Worm (Caenorhabditis elegans) whole organism, L4 larva: ENCODE results near the gene F07H5.13.
A peak's percentile ranks its signal among the peaks of the same experiment; 100 is the strongest.

Experiments used
- F10B5.3 ChIP-seq: sonication (generic microtip); optimal IDR thresholded peaks from 2 replicates; lab custom pipeline; 2016; ENCODE audit warnings: mild to moderate bottlenecking, missing genetic modification characterization, missing compliant biosample characterization
- R02D3.7 ChIP-seq: fragments of 150-350 bp; sonication (generic microtip); optimal IDR thresholded peaks from 3 replicates; lab custom pipeline; 2014; ENCODE audit warnings: missing biosample characterization, missing genetic modification characterization
- Y105C5A.15 ChIP-seq: fragments of 200-800 bp; sonication (Bioruptor generic); IDR thresholded peaks from 2 replicates; pipeline ENCODE4 v1.3.6; 2022; ENCODE audit warnings: missing genetic modification characterization, missing compliant biosample characterization
- Y48G9A.11 ChIP-seq: fragments of 200-800 bp; sonication (Bioruptor generic); IDR thresholded peaks from 2 replicates; pipeline ENCODE4 v1.3.6; 2022; ENCODE audit warnings: missing genetic modification reagents, missing genetic modification characterization, missing compliant biosample characterization
- Y5F2A.4 ChIP-seq: fragments of 200-800 bp; sonication (Bioruptor generic); optimal IDR thresholded peaks from 2 replicates; lab custom pipeline; 2018; ENCODE audit warnings: mild to moderate bottlenecking, missing genetic modification characterization, missing compliant biosample characterization
- Y75B8A.6 ChIP-seq: fragments of 200-800 bp; sonication (Bioruptor generic); IDR thresholded peaks from 2 replicates; pipeline ENCODE4 v1.3.6; 2022; ENCODE audit warnings: missing genetic modification reagents, missing genetic modification characterization, missing compliant biosample characterization
- ZK546.5 ChIP-seq, 2 experiments: sonication (generic microtip); optimal IDR thresholded peaks; 2 replicates each; lab custom pipeline; 2017; ENCODE audit warnings: missing biosample characterization in 2 of 2, missing genetic modification characterization in 2 of 2
- aha-1 ChIP-seq: fragments of 150-350 bp; peaks from one replicate; lab custom pipeline; 2014; ENCODE audit warnings: missing biosample characterization, missing genetic modification characterization
- ama-1 ChIP-seq: fragments of 150-350 bp; optimal IDR thresholded peaks from 2 replicates; lab custom pipeline; 2014; ENCODE audit warnings: inconsistent platforms, mixed read lengths
- arid-1 ChIP-seq: fragments of 200-800 bp; sonication (Bioruptor generic); conservative IDR thresholded peaks from 2 replicates; pipeline ENCODE4 v1.3.6; 2022; ENCODE audit warnings: missing genetic modification reagents, missing genetic modification characterization, missing compliant biosample characterization
- attf-4 ChIP-seq: sonication (generic microtip); optimal IDR thresholded peaks from 3 replicates; lab custom pipeline; 2017; ENCODE audit warnings: missing biosample characterization, missing genetic modification characterization
- ceh-20 ChIP-seq: fragments of 200-800 bp; sonication (Bioruptor generic); IDR thresholded peaks from 2 replicates; pipeline ENCODE4 v1.3.6; 2022; ENCODE audit warnings: missing genetic modification reagents, missing genetic modification characterization, missing compliant biosample characterization
- ceh-28 ChIP-seq: fragments of 150-350 bp; optimal IDR thresholded peaks from 2 replicates; lab custom pipeline; 2014; ENCODE audit warnings: missing biosample characterization, missing genetic modification reagents, missing genetic modification characterization
- ceh-32 ChIP-seq: sonication (generic microtip); optimal IDR thresholded peaks from 2 replicates; lab custom pipeline; 2016; ENCODE audit warnings: mild to moderate bottlenecking, missing genetic modification characterization, missing compliant biosample characterization; ENCODE audit not compliant: poor library complexity
- cey-2 ChIP-seq: sonication (generic microtip); optimal IDR thresholded peaks from 3 replicates; lab custom pipeline; 2017; ENCODE audit warnings: missing genetic modification characterization, mild to moderate bottlenecking, missing compliant biosample characterization, antibody characterized with exemption, borderline replicate concordance; ENCODE audit not compliant: insufficient read depth
- ctbp-1 ChIP-seq: fragments of 200-800 bp; sonication (Bioruptor generic); IDR thresholded peaks from 2 replicates; pipeline ENCODE4 v1.3.6; 2022; ENCODE audit warnings: missing genetic modification reagents, missing genetic modification characterization, missing compliant biosample characterization
- daf-12 ChIP-seq: fragments of 150-350 bp; optimal IDR thresholded peaks from 2 replicates; lab custom pipeline; 2014; ENCODE audit warnings: missing biosample characterization, missing genetic modification reagents, missing genetic modification characterization
- daf-8 ChIP-seq: fragments of 200-800 bp; sonication (Bioruptor generic); IDR thresholded peaks from 2 replicates; pipeline ENCODE4 v1.3.6; 2022; ENCODE audit warnings: missing genetic modification characterization, missing compliant biosample characterization
- dmd-8 ChIP-seq: fragments of 200-800 bp; sonication (Bioruptor generic); IDR thresholded peaks from 2 replicates; pipeline ENCODE4 v1.3.6; 2022; ENCODE audit warnings: missing genetic modification characterization, missing compliant biosample characterization
- dmd-9 ChIP-seq: fragments of 200-800 bp; sonication (Bioruptor generic); IDR thresholded peaks from 2 replicates; pipeline ENCODE4 v1.3.6; 2022; ENCODE audit warnings: missing genetic modification reagents, missing genetic modification characterization, missing compliant biosample characterization
- dpl-1 ChIP-seq: fragments of 150-350 bp; optimal IDR thresholded peaks from 2 replicates; lab custom pipeline; 2014; ENCODE audit warnings: missing biosample characterization, missing genetic modification reagents, missing genetic modification characterization
- duxl-1 ChIP-seq: sonication (generic microtip); optimal IDR thresholded peaks from 2 replicates; lab custom pipeline; 2016; ENCODE audit warnings: mild to moderate bottlenecking, missing genetic modification characterization, moderate library complexity, missing compliant biosample characterization; ENCODE audit not compliant: poor library complexity
- egl-43 ChIP-seq: fragments of 200-800 bp; sonication (Bioruptor generic); IDR thresholded peaks from 2 replicates; pipeline ENCODE4 v1.3.6; 2022; ENCODE audit warnings: missing genetic modification reagents, missing genetic modification characterization, missing compliant biosample characterization
- fkh-10 ChIP-seq: fragments of 150-350 bp; optimal IDR thresholded peaks from 2 replicates; lab custom pipeline; 2014; ENCODE audit warnings: missing biosample characterization, missing genetic modification reagents, missing genetic modification characterization
- gei-8 ChIP-seq: fragments of 200-800 bp; sonication (Bioruptor generic); optimal IDR thresholded peaks from 2 replicates; lab custom pipeline; 2018; ENCODE audit warnings: mild to moderate bottlenecking, missing genetic modification characterization, missing compliant biosample characterization
- hif-1 ChIP-seq, 2 experiments: sonication (generic microtip); optimal IDR thresholded peaks; 2 replicates each; lab custom pipeline; 2016 to 2017; ENCODE audit warnings: missing compliant biosample characterization in 2 of 2, missing genetic modification characterization in 2 of 2, missing genetic modification reagents in 2 of 2, missing genotype in 2 of 2, mild to moderate bottlenecking in 1 of 2
- hlh-11 ChIP-seq: fragments of 200-800 bp; sonication (Bioruptor generic); optimal IDR thresholded peaks from 2 replicates; lab custom pipeline; 2018; ENCODE audit warnings: mild to moderate bottlenecking, missing genetic modification characterization, missing compliant biosample characterization
- lin-15B ChIP-seq: fragments of 150-350 bp; sonication (generic microtip); optimal IDR thresholded peaks from 3 replicates; lab custom pipeline; 2014; ENCODE audit warnings: missing biosample characterization, missing genetic modification characterization
- lin-39 ChIP-seq: fragments of 150-350 bp; optimal IDR thresholded peaks from 2 replicates; lab custom pipeline; 2014; ENCODE audit warnings: missing biosample characterization, missing genetic modification reagents, missing genetic modification characterization
- madf-9 ChIP-seq: fragments of 200-800 bp; sonication (Bioruptor generic); conservative IDR thresholded peaks from 2 replicates; pipeline ENCODE4 v1.3.6; 2022; ENCODE audit warnings: missing genetic modification reagents, missing genetic modification characterization, missing compliant biosample characterization
- mdt-29 ChIP-seq: fragments of 200-800 bp; sonication (Bioruptor generic); IDR thresholded peaks from 2 replicates; pipeline ENCODE4 v1.3.6; 2022; ENCODE audit warnings: missing genetic modification reagents, missing genetic modification characterization, missing compliant biosample characterization
- mxl-3 ChIP-seq: fragments of 200-800 bp; sonication (Bioruptor generic); optimal IDR thresholded peaks from 2 replicates; lab custom pipeline; 2018; ENCODE audit warnings: mild to moderate bottlenecking, missing genetic modification characterization, missing compliant biosample characterization
- nhr-102 ChIP-seq: sonication (generic microtip); optimal IDR thresholded peaks from 2 replicates; lab custom pipeline; 2016; ENCODE audit warnings: mild to moderate bottlenecking, missing genetic modification characterization, moderate library complexity, missing compliant biosample characterization
- nhr-6 ChIP-seq: fragments of 150-350 bp; optimal IDR thresholded peaks from 2 replicates; lab custom pipeline; 2014; ENCODE audit warnings: missing biosample characterization, missing genetic modification characterization
- nhr-77 ChIP-seq: fragments of 150-350 bp; optimal IDR thresholded peaks from 2 replicates; lab custom pipeline; 2014; ENCODE audit warnings: missing biosample characterization, missing genetic modification characterization
- pha-4 ChIP-seq, 2 experiments: fragments of 150-350 bp in 1 of 2; fragments of 200-800 bp in 1 of 2; sonication (Bioruptor generic) in 1 of 2; IDR thresholded peaks in 1 of 2; optimal IDR thresholded peaks in 1 of 2; 2 replicates each; pipeline versions ENCODE4 v1.3.6 to Lab custom; 2014 to 2022; ENCODE audit warnings: missing genetic modification characterization in 2 of 2, missing genetic modification reagents in 2 of 2, missing biosample characterization in 1 of 2, missing compliant biosample characterization in 1 of 2
- pqm-1 ChIP-seq: sonication (generic microtip); optimal IDR thresholded peaks from 2 replicates; lab custom pipeline; 2017; ENCODE audit warnings: missing biosample characterization, missing genetic modification characterization
- saeg-2 ChIP-seq: fragments of 200-800 bp; sonication (Bioruptor generic); IDR thresholded peaks from 2 replicates; pipeline ENCODE4 v1.3.6; 2022; ENCODE audit warnings: missing genetic modification reagents, missing genetic modification characterization, missing compliant biosample characterization
- set-16 ChIP-seq: fragments of 200-800 bp; sonication (Bioruptor generic); IDR thresholded peaks from 2 replicates; pipeline ENCODE4 v1.3.6; 2022; ENCODE audit warnings: missing genetic modification reagents, missing genetic modification characterization, missing compliant biosample characterization
- snpc-1.2 ChIP-seq: fragments of 200-800 bp; sonication (Bioruptor generic); IDR thresholded peaks from 2 replicates; pipeline ENCODE4 v1.3.6; 2022; ENCODE audit warnings: missing genetic modification reagents, missing genetic modification characterization, missing compliant biosample characterization
- spr-1 ChIP-seq: sonication (generic microtip); optimal IDR thresholded peaks from 2 replicates; lab custom pipeline; 2016; ENCODE audit warnings: mild to moderate bottlenecking, missing genetic modification characterization, missing compliant biosample characterization
- tra-1 ChIP-seq: fragments of 200-800 bp; sonication (Bioruptor generic); IDR thresholded peaks from 2 replicates; pipeline ENCODE4 v1.3.6; 2022; ENCODE audit warnings: missing genetic modification reagents, missing genetic modification characterization, missing compliant biosample characterization
- zfp-2 ChIP-seq: sonication (generic microtip); optimal IDR thresholded peaks from 2 replicates; lab custom pipeline; 2016; ENCODE audit warnings: mild to moderate bottlenecking, missing genetic modification characterization, missing compliant biosample characterization
- zfp-3 ChIP-seq: fragments of 200-800 bp; sonication (Bioruptor generic); conservative IDR thresholded peaks from 2 replicates; pipeline ENCODE4 v1.3.6; 2022; ENCODE audit warnings: missing genetic modification reagents, missing genetic modification characterization, missing compliant biosample characterization
- zip-11 ChIP-seq: fragments of 200-800 bp; sonication (Bioruptor generic); IDR thresholded peaks from 2 replicates; pipeline ENCODE4 v1.3.6; 2022; ENCODE audit warnings: missing genetic modification characterization, missing compliant biosample characterization
- ztf-11 ChIP-seq: fragments of 150-350 bp; optimal IDR thresholded peaks from 2 replicates; lab custom pipeline; 2014; ENCODE audit warnings: missing biosample characterization, missing genetic modification characterization
- ztf-7 ChIP-seq: fragments of 150-350 bp; optimal IDR thresholded peaks from 2 replicates; lab custom pipeline; 2014; ENCODE audit warnings: missing biosample characterization, missing genetic modification characterization

The F07H5.13 gene

ce11 chrII:8746298-8746775 is 44.0 kb upstream of the F07H5.13 start (continued):
- TF ChIP-seq dpl-1 (no peak), ctbp-1 (GFP tag; lab: Robert Waterston, UW) (no peak), fkh-10 (GFP tag; lab: Kevin White, UChicago) (no peak), zfp-2 (no peak), mdt-29 (no peak), zfp-3 (GFP tag; lab: Robert Waterston, UW) (peak; percentile 79; the same call in 1 of the 2 replicates), hlh-11 (tag; lab: Kevin White, UChicago) (no peak), nhr-6 (no peak), saeg-2 (no peak), dmd-9 (GFP tag; lab: Robert Waterston, UW) (no peak), egl-43 (GFP tag; lab: Robert Waterston, UW) (0 out of 2 replicates have a peak, but pooled peaks have one; percentile 11), F10B5.3 (tag; lab: Kevin White, UChicago) (no peak), lin-15B (tag; lab: Kevin White, UChicago) (no peak), zip-11 (no peak), mxl-3 (no peak), tra-1 (GFP tag; lab: Robert Waterston, UW) (peak; percentile 17; the same call in 1 of the 2 replicates), set-16 (GFP tag; lab: Robert Waterston, UW) (no peak), duxl-1 (peak; percentile 58), Y75B8A.6 (no peak; the same call in 1 of the 2 replicates), attf-4 (no peak)
- TF ChIP-seq, all 104 proteins: peak for 27

- TF ChIP-seq hif-1 (tag; optimal IDR thresholded peaks at IDR 0.05; lab: Kevin White, UChicago) (peak in 1 of 2 experiments; percentile 45), cey-2 (tag; lab: Kevin White, UChicago) (no peak), hlh-11 (tag; lab: Kevin White, UChicago) (peak; percentile 70), tra-1 (GFP tag; lab: Robert Waterston, UW) (peak; percentile 77; the same call in 1 of the 2 replicates), ZK546.5 (tag; optimal IDR thresholded peaks at IDR 0.05; lab: Kevin White, UChicago) (no peak), lin-15B (tag; lab: Kevin White, UChicago) (no peak), nhr-102 (tag; lab: Kevin White, UChicago) (peak; percentile 71), pha-4 (GFP tag; IDR thresholded peaks at IDR 0.05; lab: Robert Waterston, UW) (no peak; the same call in 1 of the 2 replicates), pha-4 (tag; optimal IDR thresholded peaks at IDR 0.05; lab: Kevin White, UChicago) (no peak), F10B5.3 (tag; lab: Kevin White, UChicago) (no peak), mdt-29 (peak; percentile 48; the same call in 1 of the 2 replicates), R02D3.7 (tag; lab: Kevin White, UChicago) (no peak), ceh-20 (GFP tag; lab: Robert Waterston, UW) (peak; percentile 78; the same call in 1 of the 2 replicates), daf-12 (tag; lab: Kevin White, UChicago) (no peak), daf-8 (no peak), aha-1 (peak; percentile 93), madf-9 (GFP tag; lab: Robert Waterston, UW) (no peak; the same call in 1 of the 2 replicates), pqm-1 (tag; lab: Kevin White, UChicago) (no peak), spr-1 (tag; lab: Kevin White, UChicago) (peak; percentile 57), ztf-11 (tag; lab: Kevin White, UChicago) (no peak), arid-1 (GFP tag; lab: Robert Waterston, UW) (peak; percentile 71), gei-8 (GFP tag; lab: Kevin White, UChicago) (peak; percentile 22), Y105C5A.15 (GFP tag; lab: Robert Waterston, UW) (0 out of 2 replicates have a peak, but pooled peaks have one; percentile 34), zip-11 (no peak), zfp-2 (no peak), Y5F2A.4 (GFP tag; lab: Kevin White, UChicago) (peak; percentile 42), dmd-8 (GFP tag; lab: Robert Waterston, UW) (no peak), nhr-77 (tag; lab: Kevin White, UChicago) (peak; percentile 78), ceh-28 (tag; lab: Kevin White, UChicago) (no peak), lin-39 (tag; lab: Kevin White, UChicago) (no peak), ztf-7 (no peak), Y48G9A.11 (GFP tag; lab: Robert Waterston, UW) (no peak), set-16 (GFP tag; lab: Robert Waterston, UW) (no peak), ceh-32 (tag; lab: Kevin White, UChicago) (no peak), ama-1 (lab: Kevin White, UChicago) (peak; percentile 99), snpc-1.2 (GFP tag; lab: Robert Waterston, UW) (peak; percentile 58; the same call in 1 of the 2 replicates)
These were observed 43.0 kb upstream of the F07H5.13 start for ce11 chrII:8747246-8747938.
